Fruit fly (Drosophila melanogaster) whole organism, embryonic: ENCODE results near the gene cic.

Source experiments
- Asciz ChIP-seq: fragments of 200-800 bp; sonication (Bioruptor generic); optimal IDR thresholded peaks from 2 replicates; lab custom pipeline; 2017; ENCODE audit warnings: missing biosample characterization, mild to moderate bottlenecking, missing genetic modification characterization, missing genetic modification reagents
- B-H2 ChIP-seq: fragments of 200-800 bp; sonication (Bioruptor generic); optimal IDR thresholded peaks from 2 replicates; lab custom pipeline; 2018; ENCODE audit warnings: missing biosample characterization, mild to moderate bottlenecking, missing genetic modification characterization
- CG1024 ChIP-seq: fragments of 200-800 bp; sonication (Bioruptor generic); IDR thresholded peaks from 2 replicates; pipeline ENCODE4 v1.3.6; 2022; ENCODE audit warnings: missing biosample characterization, missing genetic modification characterization
- CG10979 ChIP-seq: fragments of 200-800 bp; sonication (Bioruptor generic); optimal IDR thresholded peaks from 2 replicates; lab custom pipeline; 2018; ENCODE audit warnings: missing biosample characterization, mild to moderate bottlenecking, missing genetic modification characterization, moderate library complexity
- CG11085 ChIP-seq: fragments of 200-800 bp; sonication (Bioruptor generic); IDR thresholded peaks from 2 replicates; pipeline ENCODE4 v1.3.6; 2022; ENCODE audit warnings: missing biosample characterization, missing genetic modification characterization
- CG12391 ChIP-seq: fragments of 200-800 bp; sonication (Bioruptor generic); optimal IDR thresholded peaks from 3 replicates; lab custom pipeline; 2018; ENCODE audit warnings: missing biosample characterization, mild to moderate bottlenecking, missing genetic modification characterization, moderate library complexity
- CG12942 ChIP-seq: fragments of 200-800 bp; sonication (Bioruptor generic); optimal IDR thresholded peaks from 3 replicates; lab custom pipeline; 2016; ENCODE audit warnings: missing biosample characterization, missing genetic modification characterization
- CG14441 ChIP-seq: fragments of 200-800 bp; sonication (Bioruptor generic); IDR thresholded peaks from 2 replicates; pipeline ENCODE4 v1.3.6; 2022; ENCODE audit warnings: missing biosample characterization, missing genetic modification characterization
- CG16813 ChIP-seq: fragments of 200-800 bp; sonication (Bioruptor generic); IDR thresholded peaks from 3 replicates; pipeline ENCODE4 v1.3.6; 2022; ENCODE audit warnings: missing biosample characterization, missing genetic modification characterization; ENCODE audit not compliant: partially characterized antibody
- CG17612 ChIP-seq: fragments of 200-800 bp; sonication (Bioruptor generic); IDR thresholded peaks from 2 replicates; pipeline ENCODE4 v1.3.6; 2022; ENCODE audit warnings: missing biosample characterization, missing genetic modification characterization
- CG18262 ChIP-seq: fragments of 200-800 bp; optimal IDR thresholded peaks from 3 replicates; lab custom pipeline; 2019; ENCODE audit warnings: missing biosample characterization, mild to moderate bottlenecking, missing genetic modification characterization, moderate library complexity
- CG2129 ChIP-seq: fragments of 200-800 bp; sonication (Bioruptor generic); IDR thresholded peaks from 2 replicates; pipeline ENCODE4 v1.3.6; 2022; ENCODE audit warnings: missing biosample characterization, missing genetic modification characterization; ENCODE audit not compliant: partially characterized antibody
- CG32772 ChIP-seq: fragments of 200-800 bp; sonication (Bioruptor generic); IDR thresholded peaks from 2 replicates; pipeline ENCODE4 v1.3.6; 2022; ENCODE audit warnings: missing biosample characterization, missing genetic modification characterization
- CG3407 ChIP-seq: fragments of 200-800 bp; sonication (Bioruptor generic); optimal IDR thresholded peaks from 2 replicates; lab custom pipeline; 2018; ENCODE audit warnings: missing biosample characterization, mild to moderate bottlenecking, missing genetic modification characterization
- CG6272 ChIP-seq: fragments of 200-800 bp; sonication (Bioruptor generic); IDR thresholded peaks from 2 replicates; pipeline ENCODE4 v1.3.6; 2022; ENCODE audit warnings: missing biosample characterization, missing genetic modification characterization
- CG8281 ChIP-seq: fragments of 200-800 bp; sonication (Bioruptor generic); optimal IDR thresholded peaks from 2 replicates; lab custom pipeline; 2018; ENCODE audit warnings: missing biosample characterization, mild to moderate bottlenecking, missing genetic modification characterization, moderate library complexity
- CG9215 ChIP-seq: fragments of 200-800 bp; sonication (Bioruptor generic); IDR thresholded peaks from 2 replicates; pipeline ENCODE4 v1.3.6; 2022; ENCODE audit warnings: missing biosample characterization, missing genetic modification characterization
- Dbx ChIP-seq: fragments of 200-800 bp; sonication (Bioruptor generic); IDR thresholded peaks from 3 replicates; pipeline ENCODE4 v1.3.6; 2022; ENCODE audit warnings: missing biosample characterization, missing genetic modification characterization
- Fer1 ChIP-seq: fragments of 200-800 bp; sonication (Bioruptor generic); optimal IDR thresholded peaks from 2 replicates; lab custom pipeline; 2017; ENCODE audit warnings: missing biosample characterization, mild to moderate bottlenecking, missing genetic modification characterization
- HHEX ChIP-seq: fragments of 200-800 bp; sonication (Bioruptor generic); optimal IDR thresholded peaks from 3 replicates; lab custom pipeline; 2017; ENCODE audit warnings: missing biosample characterization, mild to moderate bottlenecking, missing genetic modification characterization, missing genetic modification reagents
- HmgD ChIP-seq: fragments of 200-800 bp; sonication (Bioruptor generic); optimal IDR thresholded peaks from 3 replicates; lab custom pipeline; 2016; ENCODE audit warnings: missing biosample characterization, missing genetic modification characterization
- Lpt ChIP-seq: fragments of >200 bp; optimal IDR thresholded peaks from 2 replicates; lab custom pipeline; 2018; ENCODE audit warnings: missing biosample characterization, missing genetic modification characterization
- Med ChIP-seq: fragments of 200-800 bp; sonication (Bioruptor generic); peaks from one replicate; lab custom pipeline; 2016; ENCODE audit warnings: missing biosample characterization, missing genetic modification characterization, mild to moderate bottlenecking, inconsistent platforms, moderate library complexity
- Neu2 ChIP-seq: fragments of 200-800 bp; sonication (Bioruptor generic); optimal IDR thresholded peaks from 3 replicates; lab custom pipeline; 2016; ENCODE audit warnings: missing biosample characterization, missing genetic modification characterization, borderline replicate concordance
- Opbp ChIP-seq: fragments of 200-800 bp; sonication (Bioruptor generic); IDR thresholded peaks from 3 replicates; pipeline ENCODE4 v1.3.6; 2022; ENCODE audit warnings: missing biosample characterization, missing genetic modification characterization; ENCODE audit not compliant: partially characterized antibody
- Poxn ChIP-seq: fragments of 200-800 bp; sonication (Bioruptor generic); IDR thresholded peaks from 2 replicates; pipeline ENCODE4 v1.3.6; 2022; ENCODE audit warnings: missing biosample characterization, missing genetic modification characterization
- Ptx1 ChIP-seq: fragments of 200-800 bp; sonication (Bioruptor generic); IDR thresholded peaks from 2 replicates; pipeline ENCODE4 v1.3.6; 2022; ENCODE audit warnings: missing biosample characterization, missing genetic modification characterization
- Stat92E ChIP-seq, 3 experiments: fragments of >200 bp in 2 of 3; fragments of 200-800 bp in 1 of 3; sonication (Bioruptor generic) in 1 of 3; optimal IDR thresholded peaks; 2 replicates each; lab custom pipeline; 2017 to 2019; ENCODE audit warnings: missing biosample characterization in 3 of 3, missing genetic modification characterization in 3 of 3, mild to moderate bottlenecking in 1 of 3, moderate library complexity in 1 of 3
- ab ChIP-seq: fragments of 200-800 bp; sonication (Bioruptor generic); optimal IDR thresholded peaks from 2 replicates; lab custom pipeline; 2016; ENCODE audit warnings: missing biosample characterization, missing genetic modification characterization
- ac ChIP-seq: fragments of 200-800 bp; sonication (Bioruptor generic); optimal IDR thresholded peaks from 3 replicates; lab custom pipeline; 2017; ENCODE audit warnings: missing biosample characterization, mild to moderate bottlenecking, missing genetic modification characterization
- ara ChIP-seq: fragments of 200-800 bp; sonication (Bioruptor generic); IDR thresholded peaks from 2 replicates; pipeline ENCODE4 v1.3.6; 2022; ENCODE audit warnings: missing biosample characterization, missing genetic modification characterization
- bab2 ChIP-seq: fragments of 200-800 bp; sonication (Bioruptor generic); optimal IDR thresholded peaks from 2 replicates; lab custom pipeline; 2016; ENCODE audit warnings: missing biosample characterization, missing genetic modification characterization
- cato ChIP-seq: fragments of 200-800 bp; sonication (Bioruptor generic); optimal IDR thresholded peaks from 2 replicates; lab custom pipeline; 2016; ENCODE audit warnings: missing biosample characterization, missing genetic modification characterization, borderline replicate concordance
- croc ChIP-seq: fragments of 200-800 bp; sonication (Bioruptor generic); conservative IDR thresholded peaks from 3 replicates; pipeline ENCODE4 v1.3.6; 2022; ENCODE audit warnings: missing biosample characterization, missing genetic modification characterization
- cwo ChIP-seq: fragments of 200-800 bp; sonication (Bioruptor generic); optimal IDR thresholded peaks from 3 replicates; lab custom pipeline; 2017; ENCODE audit warnings: missing biosample characterization, missing genetic modification characterization, mild to moderate bottlenecking, moderate library complexity, missing genetic modification reagents
- dmrt99B ChIP-seq: fragments of 200-800 bp; sonication (Bioruptor generic); optimal IDR thresholded peaks from 2 replicates; lab custom pipeline; 2018; ENCODE audit warnings: missing biosample characterization, mild to moderate bottlenecking, missing genetic modification characterization, moderate library complexity
- dysf ChIP-seq: fragments of 200-800 bp; sonication (Bioruptor generic); IDR thresholded peaks from 3 replicates; pipeline ENCODE4 v1.3.6; 2022; ENCODE audit warnings: missing biosample characterization, missing genetic modification characterization
- eve ChIP-seq, 2 experiments: fragments of >200 bp; optimal IDR thresholded peaks; 2 replicates each; lab custom pipeline; 2017; ENCODE audit warnings: missing biosample characterization in 2 of 2, missing genetic modification characterization in 2 of 2
- fu2 ChIP-seq: fragments of 200-800 bp; sonication (Bioruptor generic); optimal IDR thresholded peaks from 2 replicates; lab custom pipeline; 2016; ENCODE audit warnings: missing biosample characterization, missing genetic modification characterization
- inv ChIP-seq: fragments of 200-800 bp; sonication (Bioruptor generic); IDR thresholded peaks from 2 replicates; pipeline ENCODE4 v1.3.6; 2022; ENCODE audit warnings: missing biosample characterization, missing genetic modification characterization; ENCODE audit not compliant: partially characterized antibody
- kah ChIP-seq: fragments of 200-800 bp; sonication (Bioruptor generic); optimal IDR thresholded peaks from 2 replicates; lab custom pipeline; 2018; ENCODE audit warnings: missing biosample characterization, mild to moderate bottlenecking, missing genetic modification characterization
- ken ChIP-seq: fragments of 200-800 bp; sonication (Bioruptor generic); IDR thresholded peaks from 3 replicates; pipeline ENCODE4 v1.3.6; 2022; ENCODE audit warnings: missing biosample characterization, missing genetic modification characterization
- mld ChIP-seq: fragments of 200-800 bp; sonication (Bioruptor generic); IDR thresholded peaks from 3 replicates; pipeline ENCODE4 v1.3.6; 2022; ENCODE audit warnings: missing biosample characterization, missing genetic modification characterization; ENCODE audit not compliant: partially characterized antibody
- pan ChIP-seq, 4 experiments: fragments of >200 bp in 3 of 4; fragments of 200-800 bp in 1 of 4; sonication (Bioruptor generic) in 1 of 4; optimal IDR thresholded peaks in 3 of 4; IDR thresholded peaks in 1 of 4; 2 replicates each; pipeline versions ENCODE4 v1.3.6 to Lab custom; 2017 to 2022; ENCODE audit warnings: missing biosample characterization in 2 of 4, missing genetic modification characterization in 2 of 4, mixed read lengths in 1 of 4
- phol ChIP-seq: fragments of 200-800 bp; sonication (Bioruptor generic); optimal IDR thresholded peaks from 3 replicates; lab custom pipeline; 2018; ENCODE audit warnings: missing biosample characterization, mild to moderate bottlenecking, missing genetic modification characterization, moderate library complexity
- run ChIP-seq: fragments of 200-800 bp; sonication (Bioruptor generic); optimal IDR thresholded peaks from 3 replicates; lab custom pipeline; 2018; ENCODE audit warnings: missing biosample characterization, mild to moderate bottlenecking, missing genetic modification characterization
- sc ChIP-seq, 3 experiments: fragments of >200 bp in 2 of 3; fragments of 200-800 bp in 1 of 3; sonication (Bioruptor generic) in 1 of 3; optimal IDR thresholded peaks; 2 replicates in 2 of 3; 3 replicates in 1 of 3; lab custom pipeline; 2017; ENCODE audit warnings: mild to moderate bottlenecking in 1 of 3, missing biosample characterization in 1 of 3, missing genetic modification characterization in 1 of 3, missing genetic modification reagents in 1 of 3
- scrt ChIP-seq: fragments of 200-800 bp; sonication (Bioruptor generic); optimal IDR thresholded peaks from 2 replicates; lab custom pipeline; 2018; ENCODE audit warnings: missing biosample characterization, mild to moderate bottlenecking, missing genetic modification characterization, moderate library complexity
- shn ChIP-seq: fragments of 200-800 bp; sonication (Bioruptor generic); optimal IDR thresholded peaks from 3 replicates; lab custom pipeline; 2016; ENCODE audit warnings: missing biosample characterization, missing genetic modification characterization
- zfh1 ChIP-seq: fragments of 200-800 bp; sonication (Bioruptor generic); IDR thresholded peaks from 3 replicates; pipeline ENCODE4 v1.3.6; 2022; ENCODE audit warnings: missing biosample characterization, missing genetic modification characterization

cic gene

dm6 chr3R:20310498-20310822 is 57.9 kb downstream of the cic start (continued):
- TF ChIP-seq HmgD (GFP tag; lab: Kevin White, UChicago): no peak
- TF ChIP-seq CG8281 (tag; lab: Kevin White, UChicago): no peak
- TF ChIP-seq cwo (GFP tag; lab: Kevin White, UChicago): no peak
- 0 out of 3 replicates have a peak, but pooled peaks have one; percentile 12 for TF ChIP-seq dysf (GFP tag; lab: Robert Waterston, UW)
- TF ChIP-seq CG10979 (tag; lab: Kevin White, UChicago): no peak
- TF ChIP-seq CG3407 (GFP tag; lab: Kevin White, UChicago): no peak
- no peak for TF ChIP-seq Poxn (GFP tag; lab: Robert Waterston, UW)
- no peak for TF ChIP-seq phol
- no peak for TF ChIP-seq cato
- no peak for TF ChIP-seq shn (GFP tag; lab: Kevin White, UChicago)
- no peak for TF ChIP-seq CG9215 (GFP tag; lab: Robert Waterston, UW)
- TF ChIP-seq Med (GFP tag; lab: Kevin White, UChicago): peak; percentile 60
- 0 out of 2 replicates have a peak, but pooled peaks have one; percentile 31 for TF ChIP-seq Ptx1 (GFP tag; lab: Robert Waterston, UW)
- no peak for TF ChIP-seq CG16813 (GFP tag; lab: Robert Waterston, UW)
- no peak for TF ChIP-seq dmrt99B (tag; lab: Kevin White, UChicago)
- no peak for TF ChIP-seq fu2 (GFP tag; lab: Kevin White, UChicago)
- TF ChIP-seq ken (GFP tag; lab: Robert Waterston, UW): no peak
- no peak for TF ChIP-seq ara (GFP tag; lab: Robert Waterston, UW)
- TF ChIP-seq kah: no peak
- TF ChIP-seq eve (GFP tag; optimal IDR thresholded peaks at IDR 0.05; lab: Kevin White, UChicago): no peak
- TF ChIP-seq Asciz (GFP tag; lab: Kevin White, UChicago): no peak
- no peak for TF ChIP-seq sc (optimal IDR thresholded peaks at IDR 0.05; lab: Kevin White, UChicago)
- TF ChIP-seq sc (GFP tag; optimal IDR thresholded peaks at IDR 0.05; lab: Kevin White, UChicago): no peak
- no peak for TF ChIP-seq mld (GFP tag; lab: Robert Waterston, UW)
- TF ChIP-seq CG11085: no peak
- TF ChIP-seq HHEX: no peak
- TF ChIP-seq inv (GFP tag; lab: Robert Waterston, UW): 0 out of 2 replicates have a peak, but pooled peaks have one; percentile 19
- TF ChIP-seq CG18262: no peak
- TF ChIP-seq scrt (GFP tag; lab: Kevin White, UChicago): no peak
- no peak for TF ChIP-seq pan (optimal IDR thresholded peaks at IDR 0.05; lab: Kevin White, UChicago)
- no peak for TF ChIP-seq pan (GFP tag; optimal IDR thresholded peaks at IDR 0.05 in 1 of 2, IDR thresholded peaks at IDR 0.05 in 1 of 2)
- TF ChIP-seq Neu2 (GFP tag; lab: Kevin White, UChicago): no peak
- TF ChIP-seq CG6272 (GFP tag; lab: Robert Waterston, UW): no peak
- TF ChIP-seq croc (GFP tag; lab: Robert Waterston, UW): no peak
- no peak for TF ChIP-seq ab (GFP tag; lab: Kevin White, UChicago)
- TF ChIP-seq run (tag; lab: Kevin White, UChicago): no peak
- no peak for TF ChIP-seq CG32772
- TF ChIP-seq Stat92E (GFP tag; optimal IDR thresholded peaks at IDR 0.05; lab: Kevin White, UChicago): no peak
- TF ChIP-seq CG12391 (tag; lab: Kevin White, UChicago): no peak
- TF ChIP-seq Dbx (GFP tag; lab: Robert Waterston, UW): peak; percentile 48; the same call in 1 of the 3 replicates
- no peak for TF ChIP-seq ac (GFP tag; lab: Kevin White, UChicago)
- no peak for TF ChIP-seq Fer1
- no peak for TF ChIP-seq B-H2 (GFP tag; lab: Kevin White, UChicago)
- TF ChIP-seq CG17612 (GFP tag; lab: Robert Waterston, UW): no peak
- no peak for TF ChIP-seq Opbp
- no peak for TF ChIP-seq CG12942 (GFP tag; lab: Kevin White, UChicago)
- TF ChIP-seq CG14441 (GFP tag; lab: Robert Waterston, UW): no peak
- TF ChIP-seq Lpt (GFP tag; lab: Kevin White, UChicago): no peak
- TF ChIP-seq CG2129 (GFP tag; lab: Robert Waterston, UW): no peak
- TF ChIP-seq CG1024: no peak
- 0 out of 3 replicates have a peak, but pooled peaks have one; percentile 6 for TF ChIP-seq zfh1
- TF ChIP-seq bab2: no peak
